Fruit fly (Drosophila melanogaster): ENCODE measurements around the gene regucalcin.

Gene regucalcin

DNA sequence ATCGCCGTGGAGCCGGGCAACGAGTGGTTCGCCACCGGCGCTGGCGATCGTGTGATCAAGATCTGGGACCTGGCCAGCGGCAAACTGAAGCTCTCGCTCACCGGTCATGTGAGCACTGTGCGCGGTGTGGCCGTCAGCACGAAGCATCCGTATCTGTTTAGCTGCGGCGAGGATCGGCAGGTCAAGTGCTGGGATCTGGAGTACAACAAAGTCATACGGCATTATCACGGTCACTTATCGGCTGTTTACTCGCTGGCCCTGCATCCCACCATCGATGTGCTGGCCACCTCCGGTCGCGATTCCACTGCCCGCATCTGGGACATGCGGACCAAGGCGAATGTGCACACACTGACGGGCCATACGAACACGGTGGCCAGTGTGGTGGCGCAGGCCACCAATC, 9.6 kb downstream of the regucalcin start:
- no peak for TF ChIP-seq bab1 (GFP tag; optimal IDR thresholded peaks at IDR 0.05)
- no peak for TF ChIP-seq CG1620 (GFP tag; optimal IDR thresholded peaks at IDR 0.05)
- TF ChIP-seq cnc (optimal IDR thresholded peaks at IDR 0.05), result no peak
- no peak for TF ChIP-seq CG7101 (tag; optimal IDR thresholded peaks at IDR 0.05)
- no peak for TF ChIP-seq CG11617 (GFP tag; optimal IDR thresholded peaks at IDR 0.05)

DNA sequence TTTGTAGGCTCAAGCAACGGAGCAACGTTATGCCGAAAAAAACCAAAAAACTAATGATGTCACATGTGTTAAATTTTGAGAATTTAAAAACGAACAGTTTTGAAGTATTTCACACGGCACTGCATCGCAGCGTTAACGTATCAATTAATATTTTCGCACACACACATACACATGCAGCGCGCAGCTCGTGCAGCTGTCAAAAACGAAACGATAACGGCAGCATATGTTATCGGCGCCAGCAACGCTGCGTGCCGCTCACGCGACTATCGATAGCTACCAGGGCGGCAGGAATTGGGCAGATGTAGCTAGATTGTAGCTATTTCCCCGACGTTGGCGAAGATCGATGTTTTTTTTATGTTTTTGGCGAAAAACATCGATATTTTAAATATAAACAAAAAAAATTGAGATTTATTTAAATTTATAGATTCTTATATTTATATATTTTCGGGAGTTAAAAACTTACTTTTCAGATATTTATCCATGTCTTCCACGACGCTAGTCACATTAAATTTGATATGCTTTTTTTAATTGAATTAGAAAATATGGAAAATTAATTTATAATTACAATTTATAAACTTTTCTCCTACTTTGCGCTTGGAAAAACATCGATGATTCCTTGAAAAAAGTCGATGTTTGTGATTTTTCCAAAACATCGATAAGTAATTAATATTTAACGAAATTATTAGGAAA, 16.8 kb downstream of the regucalcin start, which contains the start of gene Usp7:
Gene Usp7, minus strand, starts transcription at position 208 of the 690 bp plus-strand sequence.
- TF ChIP-seq cnc (optimal IDR thresholded peaks at IDR 0.05) (no peak), Mnt (GFP tag; optimal IDR thresholded peaks at IDR 0.05) (peak; percentile 74), bab1 (GFP tag; optimal IDR thresholded peaks at IDR 0.05) (peak; percentile 38)

DNA sequence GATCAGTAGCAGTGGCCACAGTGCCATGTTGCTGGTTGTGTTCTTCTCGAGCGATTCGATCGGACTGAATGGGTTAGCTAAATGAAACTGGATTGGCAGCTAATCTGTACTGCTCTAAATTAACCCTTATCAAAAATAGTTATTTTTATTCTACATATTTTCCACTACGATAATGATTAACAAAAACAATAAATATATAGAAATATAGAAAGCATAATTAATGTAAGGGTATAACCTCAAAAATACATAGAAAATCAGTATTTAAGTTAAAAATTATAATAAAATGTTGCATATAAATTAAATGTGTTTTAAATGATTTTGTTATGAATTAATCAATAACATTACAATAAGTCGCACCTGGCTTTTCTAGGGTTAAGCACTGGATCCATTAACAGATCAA, 19.2 kb downstream of the regucalcin start, which contains the start of gene Cyp311a1:
Gene Cyp311a1, minus strand, starts transcription at position 66 of the 400 bp plus-strand sequence.
- TF ChIP-seq bab1 (GFP tag; optimal IDR thresholded peaks at IDR 0.05), result no peak
- peak; percentile 48 for TF ChIP-seq CG14711 (tag; optimal IDR thresholded peaks at IDR 0.05)
- no peak for TF ChIP-seq cic (GFP tag; optimal IDR thresholded peaks at IDR 0.05)
- TF ChIP-seq ovo (GFP tag; optimal IDR thresholded peaks at IDR 0.05), result no peak
- no peak for TF ChIP-seq cnc (optimal IDR thresholded peaks at IDR 0.05)
- peak; percentile 56 for TF ChIP-seq CG7101 (tag; optimal IDR thresholded peaks at IDR 0.05)
- TF ChIP-seq tj (GFP tag; optimal IDR thresholded peaks at IDR 0.05), result no peak
- TF ChIP-seq Hr96 (GFP tag; optimal IDR thresholded peaks at IDR 0.05), result no peak
- no peak for TF ChIP-seq Crg-1 (GFP tag; optimal IDR thresholded peaks at IDR 0.05)
- no peak for TF ChIP-seq Mnt (GFP tag; optimal IDR thresholded peaks at IDR 0.05)
- peak; percentile 60 for TF ChIP-seq CG33017 (tag; optimal IDR thresholded peaks at IDR 0.05)
- no peak for TF ChIP-seq pad (GFP tag; optimal IDR thresholded peaks at IDR 0.05)

- no peak for TF ChIP-seq CG7045 (GFP tag; optimal IDR thresholded peaks at IDR 0.05)
- TF ChIP-seq Mnt (GFP tag; optimal IDR thresholded peaks at IDR 0.05), result no peak
- no peak for TF ChIP-seq Hr96 (GFP tag; optimal IDR thresholded peaks at IDR 0.05)
- no peak for TF ChIP-seq CG5204 (GFP tag; optimal IDR thresholded peaks at IDR 0.05)
- TF ChIP-seq CG11617 (GFP tag; optimal IDR thresholded peaks at IDR 0.05), result no peak
- no peak for TF ChIP-seq tj (GFP tag; optimal IDR thresholded peaks at IDR 0.05)
- no peak for TF ChIP-seq toe (GFP tag; optimal IDR thresholded peaks at IDR 0.05)
Measured at dm6 chrX:12032136-12032682, 20.0 kb downstream of the regucalcin start, which contains the start of gene Cyp318a1. Gene Cyp318a1 (plus strand): TSS chrX:12032632.

DNA sequence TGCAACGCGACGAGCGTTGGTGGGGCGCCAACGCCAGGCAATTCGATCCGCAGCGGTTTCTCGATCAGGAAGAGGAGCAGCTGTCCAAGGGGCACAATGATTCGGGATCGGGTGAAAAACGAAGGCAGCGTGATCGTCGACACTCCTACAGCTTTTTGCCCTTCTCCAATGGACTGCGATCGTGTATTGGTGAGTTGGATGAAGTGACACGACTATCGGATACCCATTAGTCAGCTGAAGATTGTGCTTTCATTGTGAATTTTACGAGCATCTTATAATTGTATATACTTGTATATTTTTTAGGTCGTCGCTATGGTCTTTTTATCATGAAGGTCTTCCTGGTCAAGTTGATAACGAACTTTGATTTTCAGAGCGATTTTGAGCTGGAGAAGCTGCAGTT, 22.5 kb downstream of the regucalcin start:
- TF ChIP-seq bab1 (GFP tag; optimal IDR thresholded peaks at IDR 0.05) (no peak), Hr96 (GFP tag; optimal IDR thresholded peaks at IDR 0.05) (no peak), tj (GFP tag; optimal IDR thresholded peaks at IDR 0.05) (no peak)

DNA sequence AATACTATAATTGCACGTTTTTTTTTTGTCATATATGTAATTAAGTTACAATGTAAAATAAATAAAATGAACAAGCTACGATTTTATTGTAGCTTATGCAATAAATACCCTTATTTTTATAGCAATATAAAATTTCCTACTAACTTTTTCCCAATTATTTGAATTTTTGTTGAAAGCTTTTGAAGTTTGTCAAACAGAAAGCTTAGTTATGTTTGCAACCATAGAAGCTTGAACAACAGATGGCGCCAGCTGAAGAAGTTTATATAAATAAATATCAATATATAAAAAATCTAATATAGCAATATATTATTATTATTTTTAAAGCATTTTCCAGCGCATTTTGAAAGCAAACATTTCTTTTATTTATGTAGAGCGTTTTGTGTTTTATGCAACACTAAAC, 23.0 kb downstream of the regucalcin start:
- TF ChIP-seq bab1 (GFP tag; optimal IDR thresholded peaks at IDR 0.05) (peak; percentile 47), tj (GFP tag; optimal IDR thresholded peaks at IDR 0.05) (no peak), CG7045 (GFP tag; optimal IDR thresholded peaks at IDR 0.05) (no peak)

DNA sequence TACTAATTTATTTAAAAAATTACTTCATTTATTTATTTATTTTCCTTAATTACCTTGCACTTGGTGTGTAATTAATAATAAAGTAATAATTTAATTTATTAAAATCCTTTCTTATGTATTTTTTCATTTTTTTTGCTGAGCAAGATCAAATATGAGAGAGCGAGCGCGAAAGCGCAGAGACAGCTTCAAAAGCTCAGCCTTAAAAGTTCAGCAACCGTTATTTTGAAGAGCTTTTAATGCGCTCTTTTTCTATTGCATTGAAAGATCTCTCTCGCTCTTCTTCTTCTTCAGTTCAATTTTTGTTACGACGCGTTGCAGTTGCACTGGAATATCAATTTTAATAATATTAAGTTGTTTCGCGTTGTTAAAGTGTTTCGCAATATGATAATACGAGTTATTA, 31.2 kb downstream of the regucalcin start, which contains the start of gene Ten-a:
Gene Ten-a, plus strand, starts transcription at position 301 of the 400 bp plus-strand sequence.
- TF ChIP-seq pad (GFP tag; optimal IDR thresholded peaks at IDR 0.05) (no peak), kay (GFP tag; ENCODE audit: borderline replicate concordance) (no peak), cic (GFP tag; optimal IDR thresholded peaks at IDR 0.05) (no peak), ovo (GFP tag; optimal IDR thresholded peaks at IDR 0.05) (no peak)

dm6 chrX:12050292-12050691, 38.1 kb downstream of the regucalcin start:
- TF ChIP-seq CG33017 (tag; optimal IDR thresholded peaks at IDR 0.05) (no peak), Hr96 (GFP tag; optimal IDR thresholded peaks at IDR 0.05) (no peak), Clk (GFP tag; optimal IDR thresholded peaks at IDR 0.05) (no peak), CG11617 (GFP tag; optimal IDR thresholded peaks at IDR 0.05) (no peak), pad (GFP tag; optimal IDR thresholded peaks at IDR 0.05) (no peak)

DNA sequence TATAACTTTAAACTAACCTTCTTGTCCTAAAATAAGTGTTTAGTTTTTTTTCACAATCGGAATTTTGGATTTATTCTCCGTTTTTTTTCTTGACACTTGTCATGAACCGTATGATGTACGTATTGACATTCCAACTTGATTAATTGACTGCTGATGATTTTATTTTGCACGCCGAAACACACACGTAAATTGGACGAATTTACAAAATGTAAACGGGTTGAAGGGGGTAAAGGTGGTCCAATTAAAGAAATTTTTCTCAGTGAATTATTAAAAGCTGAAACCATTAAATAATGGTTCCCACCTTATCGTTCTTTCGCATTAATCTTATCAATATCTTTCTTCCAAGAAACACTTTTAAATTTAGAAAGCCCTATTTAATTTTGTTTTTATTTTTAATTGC, 44.4 kb downstream of the regucalcin start, which contains the start of gene Uch-L5R:
Gene Uch-L5R, minus strand, starts transcription at position 101 of the 400 bp plus-strand sequence.
- TF ChIP-seq CG7045 (GFP tag; optimal IDR thresholded peaks at IDR 0.05) (no peak), Hr96 (GFP tag; optimal IDR thresholded peaks at IDR 0.05) (no peak), CG12768 (GFP tag; optimal IDR thresholded peaks at IDR 0.05) (no peak), CG1620 (GFP tag; optimal IDR thresholded peaks at IDR 0.05) (no peak), bab1 (GFP tag; optimal IDR thresholded peaks at IDR 0.05) (no peak), Mnt (GFP tag; optimal IDR thresholded peaks at IDR 0.05) (no peak), cnc (optimal IDR thresholded peaks at IDR 0.05) (no peak), pad (GFP tag; optimal IDR thresholded peaks at IDR 0.05) (no peak)

Measured in whole organism, adult.